Fruit fly (Drosophila melanogaster) whole organism, embryonic: ENCODE data around the gene dsx.

Source experiments
- CG2120 ChIP-seq: fragments of 200-800 bp; sonication (Bioruptor generic); optimal IDR thresholded peaks from 3 replicates; lab custom pipeline; 2016; ENCODE audit warnings: missing biosample characterization, missing genetic modification characterization
- CG7745 ChIP-seq: fragments of 200-800 bp; sonication (Bioruptor generic); optimal IDR thresholded peaks from 2 replicates; lab custom pipeline; 2018; ENCODE audit warnings: missing biosample characterization, mild to moderate bottlenecking, missing genetic modification characterization, moderate library complexity

DNA sequence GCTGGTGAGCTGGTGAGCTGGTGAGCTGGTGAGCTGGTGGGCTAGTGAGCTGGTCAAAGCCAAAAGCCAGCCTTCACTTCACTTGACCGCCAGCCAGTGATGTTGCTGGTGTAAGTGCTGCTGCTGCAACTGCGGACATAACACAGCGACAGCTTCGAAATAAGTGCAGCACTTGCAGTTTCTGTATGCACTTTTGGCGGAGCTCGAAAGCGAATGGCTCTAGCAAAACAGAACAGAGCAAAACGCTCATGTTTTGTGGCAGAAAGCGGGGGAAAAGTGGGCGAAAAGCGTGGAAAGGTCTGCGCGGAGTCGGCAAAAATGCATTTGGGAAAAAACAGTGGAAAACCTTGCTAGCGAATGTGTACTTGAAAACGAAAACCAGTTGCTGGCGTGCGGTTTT is 27.4 kb upstream of the dsx start:
- TF ChIP-seq CG2120 (GFP tag; lab: Kevin White, UChicago) (no peak), CG7745 (tag; lab: Kevin White, UChicago) (no peak)
